Fruit fly (Drosophila melanogaster) whole organism, prepupa: ENCODE results near the gene pip.

Source experiments
- Blimp-1 ChIP-seq: fragments of 200-800 bp; sonication (Bioruptor generic); optimal IDR thresholded peaks from 3 replicates; lab custom pipeline; 2017; ENCODE audit warnings: missing biosample characterization, missing genetic modification characterization, mild to moderate bottlenecking, moderate library complexity, missing genetic modification reagents
- CG3032 ChIP-seq: fragments of 200-800 bp; optimal IDR thresholded peaks from 2 replicates; lab custom pipeline; 2019; ENCODE audit warnings: missing biosample characterization, mild to moderate bottlenecking, missing genetic modification characterization, moderate library complexity
- CG6792 ChIP-seq: fragments of 200-800 bp; sonication (Bioruptor generic); optimal IDR thresholded peaks from 3 replicates; lab custom pipeline; 2016; ENCODE audit warnings: missing biosample characterization, missing genetic modification characterization
- Sox102F ChIP-seq: fragments of 200-800 bp; sonication (Bioruptor generic); optimal IDR thresholded peaks from 2 replicates; lab custom pipeline; 2016; ENCODE audit warnings: missing biosample characterization, mild to moderate bottlenecking, missing genetic modification characterization
- fd59A ChIP-seq: fragments of 200-800 bp; sonication (Bioruptor generic); optimal IDR thresholded peaks from 2 replicates; lab custom pipeline; 2017; ENCODE audit warnings: missing biosample characterization, mild to moderate bottlenecking, missing genetic modification characterization, missing genetic modification reagents
- lz ChIP-seq: fragments of 200-800 bp; sonication (Bioruptor generic); optimal IDR thresholded peaks from 3 replicates; lab custom pipeline; 2016; ENCODE audit warnings: missing biosample characterization, missing genetic modification characterization
- ss ChIP-seq, 2 experiments: fragments of 200-800 bp; sonication (Bioruptor generic); optimal IDR thresholded peaks; 2 replicates in 1 of 2; 3 replicates in 1 of 2; lab custom pipeline; 2017 to 2018; ENCODE audit warnings: mild to moderate bottlenecking in 2 of 2, missing biosample characterization in 2 of 2, missing genetic modification characterization in 2 of 2, moderate library complexity in 1 of 2

DNA sequence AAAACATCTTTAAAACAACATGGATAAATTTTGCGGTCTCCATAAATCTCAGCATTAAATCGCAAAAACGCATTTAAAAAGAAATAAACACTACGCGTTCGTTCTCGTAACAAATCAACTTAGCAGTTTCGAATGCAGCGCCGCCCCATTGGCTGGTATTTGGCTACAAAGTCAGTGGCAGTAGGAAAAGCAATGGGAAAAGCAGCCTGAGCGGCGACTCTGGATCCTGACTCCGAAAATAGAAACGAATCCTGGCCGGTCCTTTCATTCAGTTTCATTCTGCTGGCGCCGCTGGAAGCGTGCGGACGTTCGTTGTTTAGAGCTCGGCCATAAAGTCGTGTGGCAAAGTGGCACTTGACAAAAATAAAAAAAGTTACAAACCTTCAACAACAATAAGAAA lies 61.9 kb downstream of the pip start, which contains the start of gene CG14086:
- no peak for TF ChIP-seq CG6792 (GFP tag; lab: Kevin White, UChicago)
- TF ChIP-seq Sox102F (GFP tag; lab: Kevin White, UChicago), result no peak
- no peak for TF ChIP-seq ss (GFP tag; optimal IDR thresholded peaks at IDR 0.05; lab: Kevin White, UChicago)
- no peak for TF ChIP-seq Blimp-1 (GFP tag; lab: Kevin White, UChicago)
- no peak for TF ChIP-seq fd59A (GFP tag; lab: Kevin White, UChicago)
- TF ChIP-seq lz (GFP tag; lab: Kevin White, UChicago), result no peak
- no peak for TF ChIP-seq CG3032
